Worm (Caenorhabditis elegans) whole organism, L2 larva: ENCODE measurements around the gene F54C9.3.
A peak's percentile ranks its signal among the peaks of the same experiment; 100 is the strongest.

Source experiments
- ZK546.5 ChIP-seq: sonication (generic microtip); optimal IDR thresholded peaks from 2 replicates; lab custom pipeline; 2017; ENCODE audit warnings: missing biosample characterization, missing genetic modification characterization
- aly-2 ChIP-seq: fragments of 150-350 bp; optimal IDR thresholded peaks from 2 replicates; lab custom pipeline; 2014; ENCODE audit warnings: missing biosample characterization, missing genetic modification characterization
- blmp-1 ChIP-seq: sonication (generic microtip); optimal IDR thresholded peaks from 2 replicates; lab custom pipeline; 2017; ENCODE audit warnings: missing genetic modification characterization, mild to moderate bottlenecking, missing compliant biosample characterization, antibody characterized with exemption, moderate library complexity; ENCODE audit not compliant: insufficient read depth
- nhr-11 ChIP-seq: fragments of 150-350 bp; optimal IDR thresholded peaks from 2 replicates; lab custom pipeline; 2014; ENCODE audit warnings: missing biosample characterization, missing genetic modification characterization
- nhr-129 ChIP-seq: fragments of 150-350 bp; optimal IDR thresholded peaks from 2 replicates; lab custom pipeline; 2014; ENCODE audit warnings: missing biosample characterization, missing genetic modification characterization
- unc-39 ChIP-seq: fragments of 150-350 bp; optimal IDR thresholded peaks from 2 replicates; lab custom pipeline; 2014; ENCODE audit warnings: missing biosample characterization, missing genetic modification characterization
- unc-62 ChIP-seq: fragments of 150-350 bp; optimal IDR thresholded peaks from 2 replicates; lab custom pipeline; 2014; ENCODE audit warnings: missing biosample characterization, missing genetic modification reagents, missing genetic modification characterization
- ztf-11 ChIP-seq: sonication (generic microtip); optimal IDR thresholded peaks from 2 replicates; lab custom pipeline; 2017; ENCODE audit warnings: missing biosample characterization, missing genetic modification characterization

DNA sequence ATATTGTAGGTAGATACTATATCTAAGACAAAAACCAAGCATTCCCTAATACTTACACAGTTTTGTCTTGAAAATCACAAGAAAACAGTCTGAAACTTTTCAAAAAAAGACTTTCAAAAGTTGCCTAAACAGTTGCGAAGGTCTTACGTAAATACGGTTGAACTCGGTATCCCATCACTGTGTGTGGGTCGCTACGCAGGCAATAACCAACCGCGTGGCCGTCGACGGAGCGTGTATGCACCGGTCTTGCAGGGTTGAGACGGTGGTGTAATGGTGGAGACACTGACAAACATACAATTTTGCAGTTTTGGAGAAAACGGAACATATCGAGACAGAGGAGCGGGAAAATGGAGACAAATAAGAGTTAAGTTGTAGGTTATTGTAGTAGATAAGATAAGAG, 5.4 kb downstream of the F54C9.3 start, which contains the start of gene iff-2:
- TF ChIP-seq nhr-129 (tag; lab: Kevin White, UChicago) (peak; percentile 99), aly-2 (no peak), blmp-1 (tag; lab: Kevin White, UChicago) (peak; percentile 97), ztf-11 (peak; percentile 37), ZK546.5 (tag; lab: Kevin White, UChicago) (peak; percentile 93), unc-39 (tag; lab: Kevin White, UChicago) (peak; percentile 88), nhr-11 (peak; percentile 22), unc-62 (GFP tag; lab: Kevin White, UChicago) (peak; percentile 92)
